Fruit fly (Drosophila melanogaster) whole organism, embryonic: ENCODE data around the gene Est-Q.
A peak's percentile ranks its signal among the peaks of the same experiment; 100 is the strongest.

Experiments
- Awh ChIP-seq: fragments of 200-800 bp; sonication (Bioruptor generic); IDR thresholded peaks from 2 replicates; pipeline ENCODE4, ENCODE4 v1.3.6; 2022; ENCODE audit warnings: missing biosample characterization, missing genetic modification characterization
- CG10431 ChIP-seq: fragments of 200-800 bp; sonication (Bioruptor generic); optimal IDR thresholded peaks from 3 replicates; lab custom pipeline; 2018; ENCODE audit warnings: missing biosample characterization, mild to moderate bottlenecking, missing genetic modification characterization
- CG11560 ChIP-seq: fragments of 200-800 bp; sonication (Bioruptor generic); IDR thresholded peaks from 3 replicates; pipeline ENCODE4 v1.3.6; 2022; ENCODE audit warnings: missing biosample characterization, missing genetic modification characterization
- CG12104 ChIP-seq: fragments of 200-800 bp; sonication (Bioruptor generic); optimal IDR thresholded peaks from 3 replicates; lab custom pipeline; 2016; ENCODE audit warnings: missing biosample characterization, missing genetic modification characterization
- CG12236 ChIP-seq: fragments of 200-800 bp; sonication (Bioruptor generic); optimal IDR thresholded peaks from 2 replicates; lab custom pipeline; 2016; ENCODE audit warnings: missing biosample characterization, missing genetic modification characterization
- CG1233 ChIP-seq: fragments of 200-800 bp; sonication (Bioruptor generic); optimal IDR thresholded peaks from 4 replicates; lab custom pipeline; 2018; ENCODE audit warnings: missing biosample characterization, mild to moderate bottlenecking, missing genetic modification characterization
- CG15011 ChIP-seq: fragments of 200-800 bp; sonication (Bioruptor generic); optimal IDR thresholded peaks from 3 replicates; lab custom pipeline; 2018; ENCODE audit warnings: missing biosample characterization, mild to moderate bottlenecking, missing genetic modification characterization
- CG1529 ChIP-seq: fragments of 200-800 bp; sonication (Bioruptor generic); optimal IDR thresholded peaks from 3 replicates; lab custom pipeline; 2018; ENCODE audit warnings: missing biosample characterization, missing genetic modification characterization
- CG15601 ChIP-seq: fragments of 200-800 bp; sonication (Bioruptor generic); optimal IDR thresholded peaks from 3 replicates; lab custom pipeline; 2019; ENCODE audit warnings: missing biosample characterization, mild to moderate bottlenecking, missing genetic modification characterization, moderate library complexity
- CG1602 ChIP-seq: fragments of 200-800 bp; sonication (Bioruptor generic); optimal IDR thresholded peaks from 3 replicates; lab custom pipeline; 2016; ENCODE audit warnings: missing biosample characterization, missing genetic modification characterization
- CG17568 ChIP-seq: fragments of 200-800 bp; sonication (Bioruptor generic); optimal IDR thresholded peaks from 2 replicates; lab custom pipeline; 2018; ENCODE audit warnings: missing biosample characterization, mild to moderate bottlenecking, missing genetic modification characterization, moderate library complexity
- CG17802 ChIP-seq: fragments of 200-800 bp; sonication (Bioruptor generic); optimal IDR thresholded peaks from 2 replicates; lab custom pipeline; 2018; ENCODE audit warnings: missing biosample characterization, mild to moderate bottlenecking, missing genetic modification characterization, moderate library complexity
- CG18262 ChIP-seq: fragments of 200-800 bp; optimal IDR thresholded peaks from 3 replicates; lab custom pipeline; 2019; ENCODE audit warnings: missing biosample characterization, mild to moderate bottlenecking, missing genetic modification characterization, moderate library complexity
- CG18476 ChIP-seq: fragments of 200-800 bp; sonication (Bioruptor generic); optimal IDR thresholded peaks from 2 replicates; lab custom pipeline; 2016; ENCODE audit warnings: missing biosample characterization, mild to moderate bottlenecking, missing genetic modification characterization
- CG18599 ChIP-seq: fragments of 200-800 bp; sonication (Bioruptor generic); optimal IDR thresholded peaks from 3 replicates; lab custom pipeline; 2017; ENCODE audit warnings: missing biosample characterization, missing genetic modification characterization, mild to moderate bottlenecking, moderate library complexity, missing genetic modification reagents
- CG2129 ChIP-seq: fragments of 200-800 bp; sonication (Bioruptor generic); IDR thresholded peaks from 2 replicates; pipeline ENCODE4 v1.3.6; 2022; ENCODE audit warnings: missing biosample characterization, missing genetic modification characterization; ENCODE audit not compliant: partially characterized antibody
- CG31388 ChIP-seq: fragments of 200-800 bp; sonication (Bioruptor generic); optimal IDR thresholded peaks from 2 replicates; lab custom pipeline; 2016; ENCODE audit warnings: missing biosample characterization, missing genetic modification characterization
- CG32532 ChIP-seq: fragments of 200-800 bp; sonication (Bioruptor generic); IDR thresholded peaks from 2 replicates; pipeline ENCODE4 v1.3.6; 2022; ENCODE audit warnings: missing biosample characterization, missing genetic modification characterization
- CG3407 ChIP-seq: fragments of 200-800 bp; sonication (Bioruptor generic); optimal IDR thresholded peaks from 2 replicates; lab custom pipeline; 2018; ENCODE audit warnings: missing biosample characterization, mild to moderate bottlenecking, missing genetic modification characterization
- CG3726 ChIP-seq: fragments of 200-800 bp; sonication (Bioruptor generic); IDR thresholded peaks from 3 replicates; pipeline ENCODE4, ENCODE4 v1.3.6; 2022; ENCODE audit warnings: missing biosample characterization, missing genetic modification characterization
- CG3995 ChIP-seq: fragments of 200-800 bp; sonication (Bioruptor generic); optimal IDR thresholded peaks from 3 replicates; lab custom pipeline; 2016; ENCODE audit warnings: missing biosample characterization, missing genetic modification characterization
- CG4707 ChIP-seq: fragments of 200-800 bp; sonication (Bioruptor generic); optimal IDR thresholded peaks from 2 replicates; lab custom pipeline; 2018; ENCODE audit warnings: missing biosample characterization, mild to moderate bottlenecking, missing genetic modification characterization, moderate library complexity
- CG4730 ChIP-seq: fragments of 200-800 bp; sonication (Bioruptor generic); IDR thresholded peaks from 2 replicates; pipeline ENCODE4 v1.3.6; 2022; ENCODE audit warnings: missing biosample characterization, missing genetic modification characterization
- CG5180 ChIP-seq: fragments of 200-800 bp; sonication (Bioruptor generic); optimal IDR thresholded peaks from 3 replicates; lab custom pipeline; 2017; ENCODE audit warnings: missing biosample characterization, missing genetic modification characterization, mild to moderate bottlenecking, moderate library complexity, missing genetic modification reagents
- CG6175 ChIP-seq: fragments of 200-800 bp; sonication (Bioruptor generic); IDR thresholded peaks from 3 replicates; pipeline ENCODE4 v1.3.6; 2022; ENCODE audit warnings: missing biosample characterization, missing genetic modification characterization
- CG6683 ChIP-seq: fragments of 200-800 bp; sonication (Bioruptor generic); optimal IDR thresholded peaks from 2 replicates; lab custom pipeline; 2017; ENCODE audit warnings: missing biosample characterization, mild to moderate bottlenecking, missing genetic modification characterization, missing genetic modification reagents
- CG6689 ChIP-seq: fragments of 200-800 bp; sonication (Bioruptor generic); IDR thresholded peaks from 2 replicates; pipeline ENCODE4 v1.3.6; 2022; ENCODE audit warnings: missing biosample characterization, missing genetic modification characterization
- CG6813 ChIP-seq: fragments of 200-800 bp; sonication (Bioruptor generic); optimal IDR thresholded peaks from 2 replicates; lab custom pipeline; 2017; ENCODE audit warnings: missing biosample characterization, missing genetic modification characterization, mild to moderate bottlenecking, moderate library complexity, missing genetic modification reagents
- CG8281 ChIP-seq: fragments of 200-800 bp; sonication (Bioruptor generic); optimal IDR thresholded peaks from 2 replicates; lab custom pipeline; 2018; ENCODE audit warnings: missing biosample characterization, mild to moderate bottlenecking, missing genetic modification characterization, moderate library complexity
- CG8388 ChIP-seq: fragments of 200-800 bp; sonication (Bioruptor generic); optimal IDR thresholded peaks from 2 replicates; lab custom pipeline; 2019; ENCODE audit warnings: missing biosample characterization, mild to moderate bottlenecking, missing genetic modification characterization, moderate library complexity
- CG9932 ChIP-seq: fragments of 200-800 bp; sonication (Bioruptor generic); IDR thresholded peaks from 2 replicates; pipeline ENCODE4 v1.3.6; 2022; ENCODE audit warnings: missing biosample characterization, missing genetic modification characterization
- CkIIα-i1 ChIP-seq: fragments of 200-800 bp; sonication (Bioruptor generic); IDR thresholded peaks from 2 replicates; pipeline ENCODE4 v1.3.6; 2022; ENCODE audit warnings: missing biosample characterization, missing genetic modification characterization
- Dfd ChIP-seq, 2 experiments: fragments of >200 bp; optimal IDR thresholded peaks; 2 replicates each; lab custom pipeline; 2017; ENCODE audit warnings: missing biosample characterization in 2 of 2, missing genetic modification characterization in 2 of 2
- E2f2 ChIP-seq: fragments of 200-800 bp; sonication (Bioruptor generic); IDR thresholded peaks from 2 replicates; pipeline ENCODE4 v1.3.6; 2022; ENCODE audit warnings: missing biosample characterization, missing genetic modification characterization
- Elba2 ChIP-seq: fragments of 200-800 bp; sonication (Bioruptor generic); optimal IDR thresholded peaks from 3 replicates; lab custom pipeline; 2016; ENCODE audit warnings: missing biosample characterization, missing genetic modification characterization
- Ets65A ChIP-seq: fragments of 200-800 bp; sonication (Bioruptor generic); peaks from one replicate; lab custom pipeline; 2016; ENCODE audit warnings: missing biosample characterization, missing genetic modification characterization
- Gug ChIP-seq: fragments of 200-800 bp; sonication (Bioruptor generic); IDR thresholded peaks from 4 replicates; pipeline ENCODE4 v1.3.6; 2022; ENCODE audit warnings: missing biosample characterization, missing genetic modification characterization
- Hr3 ChIP-seq: fragments of 200-800 bp; sonication (Bioruptor generic); optimal IDR thresholded peaks from 3 replicates; lab custom pipeline; 2016; ENCODE audit warnings: missing biosample characterization, missing genetic modification characterization
- PHDP ChIP-seq: fragments of 200-800 bp; sonication (Bioruptor generic); optimal IDR thresholded peaks from 3 replicates; lab custom pipeline; 2018; ENCODE audit warnings: missing biosample characterization, mild to moderate bottlenecking, missing genetic modification characterization, moderate library complexity
- Ravus ChIP-seq: fragments of 200-800 bp; sonication (Bioruptor generic); IDR thresholded peaks from 2 replicates; pipeline ENCODE4 v1.3.6; 2022; ENCODE audit warnings: missing biosample characterization, missing genetic modification characterization
- cato ChIP-seq: fragments of 200-800 bp; sonication (Bioruptor generic); optimal IDR thresholded peaks from 2 replicates; lab custom pipeline; 2016; ENCODE audit warnings: missing biosample characterization, missing genetic modification characterization, borderline replicate concordance
- eyg ChIP-seq: fragments of 200-800 bp; sonication (Bioruptor generic); optimal IDR thresholded peaks from 3 replicates; lab custom pipeline; 2016; ENCODE audit warnings: missing biosample characterization, missing genetic modification characterization
- gfzf ChIP-seq: fragments of 200-800 bp; sonication (Bioruptor generic); optimal IDR thresholded peaks from 2 replicates; lab custom pipeline; 2016; ENCODE audit warnings: missing biosample characterization, mild to moderate bottlenecking, missing genetic modification characterization, moderate library complexity
- gt ChIP-seq: fragments of 200-800 bp; sonication (Bioruptor generic); IDR thresholded peaks from 2 replicates; pipeline ENCODE4 v1.3.6; 2022; ENCODE audit warnings: missing biosample characterization, missing genetic modification characterization
- kay ChIP-seq: fragments of 200-800 bp; sonication (Bioruptor generic); optimal IDR thresholded peaks from 2 replicates; lab custom pipeline; 2016; ENCODE audit warnings: missing biosample characterization, missing genetic modification characterization
- knrl ChIP-seq: fragments of 200-800 bp; sonication (Bioruptor generic); IDR thresholded peaks from 3 replicates; pipeline ENCODE4 v1.3.6; 2022; ENCODE audit warnings: missing biosample characterization, missing genetic modification characterization; ENCODE audit not compliant: partially characterized antibody
- lilli ChIP-seq: fragments of 200-800 bp; sonication (Bioruptor generic); optimal IDR thresholded peaks from 3 replicates; lab custom pipeline; 2016; ENCODE audit warnings: missing biosample characterization, missing genetic modification characterization
- onecut ChIP-seq: fragments of 200-800 bp; sonication (Bioruptor generic); IDR thresholded peaks from 2 replicates; pipeline ENCODE4 v1.3.6; 2022; ENCODE audit warnings: missing biosample characterization, missing genetic modification characterization
- org-1 ChIP-seq: fragments of 200-800 bp; sonication (Bioruptor generic); optimal IDR thresholded peaks from 2 replicates; lab custom pipeline; 2017; ENCODE audit warnings: missing biosample characterization, missing genetic modification characterization
- so ChIP-seq: fragments of 200-800 bp; sonication (Bioruptor generic); IDR thresholded peaks from 3 replicates; pipeline ENCODE4 v1.3.6; 2022; ENCODE audit warnings: missing biosample characterization, missing genetic modification characterization
- z ChIP-seq: fragments of 200-800 bp; sonication (Bioruptor generic); IDR thresholded peaks from 3 replicates; pipeline ENCODE4 v1.3.6; 2022; ENCODE audit warnings: missing biosample characterization, missing genetic modification characterization

Gene Est-Q

DNA sequence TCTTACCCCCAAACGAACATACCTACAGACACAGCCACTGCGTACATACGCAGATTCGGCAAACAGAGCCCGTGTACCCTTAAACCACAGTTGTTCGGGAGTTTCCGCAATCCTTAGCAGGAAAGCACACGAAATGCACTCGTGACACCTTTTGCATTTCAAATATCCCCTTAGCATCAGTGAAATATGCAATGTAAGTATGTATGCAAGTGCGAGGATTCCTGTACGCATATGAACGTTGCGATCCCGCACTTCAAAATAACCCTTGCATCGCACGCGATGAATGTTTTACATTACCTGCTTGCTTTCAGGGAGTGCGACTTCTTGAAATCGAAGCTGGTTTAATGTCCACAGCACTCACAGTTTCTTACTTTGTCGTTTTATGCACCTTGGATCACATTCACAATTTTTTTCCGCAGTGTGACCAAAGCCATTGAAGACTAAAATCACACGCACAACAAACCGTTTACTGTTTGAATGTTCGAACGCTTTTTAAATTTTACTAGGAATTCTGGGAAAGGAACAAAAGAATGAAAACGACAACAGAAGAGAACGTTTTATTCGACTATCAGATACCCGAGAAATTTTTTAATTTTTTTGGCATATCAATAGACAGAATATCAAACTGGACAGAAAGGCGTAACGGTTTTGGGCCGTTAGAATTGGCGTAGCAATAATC, 32.2 kb downstream of the Est-Q start, which contains the start of gene Mkrn1 (continued):
- no peak for TF ChIP-seq CG18262
- no peak for TF ChIP-seq eyg (GFP tag; lab: Kevin White, UChicago)
- TF ChIP-seq CG1529 (GFP tag; lab: Kevin White, UChicago), result no peak
- no peak for TF ChIP-seq CG2129 (GFP tag; lab: Robert Waterston, UW)
- TF ChIP-seq CG3726 (GFP tag; lab: Robert Waterston, UW), result no peak
- TF ChIP-seq cato (GFP tag; lab: Kevin White, UChicago), result no peak
- TF ChIP-seq kay (GFP tag; lab: Kevin White, UChicago), result no peak
- TF ChIP-seq PHDP, result no peak
- TF ChIP-seq CG3407 (GFP tag; lab: Kevin White, UChicago), result no peak
- TF ChIP-seq lilli, result no peak
- no peak for TF ChIP-seq CG15601 (tag; lab: Kevin White, UChicago)
- no peak for TF ChIP-seq CG12104 (GFP tag; lab: Kevin White, UChicago)
- no peak for TF ChIP-seq org-1 (GFP tag; lab: Kevin White, UChicago)
- TF ChIP-seq CG8388 (GFP tag; lab: Kevin White, UChicago), result no peak
- no peak for TF ChIP-seq Awh
- TF ChIP-seq Elba2 (GFP tag; lab: Kevin White, UChicago), result no peak
- no peak for TF ChIP-seq z
- TF ChIP-seq CG10431, result peak; percentile 2
- no peak for TF ChIP-seq CG4707 (GFP tag; lab: Kevin White, UChicago)
- TF ChIP-seq CG3995 (GFP tag; lab: Kevin White, UChicago), result peak; percentile 43
- no peak for TF ChIP-seq CG6175 (GFP tag; lab: Robert Waterston, UW)
- TF ChIP-seq CG4730, result no peak
- no peak for TF ChIP-seq CG15011
- no peak for TF ChIP-seq Hr3 (GFP tag; lab: Kevin White, UChicago)
- TF ChIP-seq CG18599, result no peak
- TF ChIP-seq Gug (GFP tag; lab: Robert Waterston, UW), result no peak
- TF ChIP-seq CG18476 (GFP tag; lab: Kevin White, UChicago), result no peak
- peak; percentile 58; the same call in 2 of the 3 replicates for TF ChIP-seq knrl
- TF ChIP-seq CG1602 (GFP tag; lab: Kevin White, UChicago), result no peak
- TF ChIP-seq onecut, result no peak
- no peak for TF ChIP-seq Ravus (GFP tag; lab: Robert Waterston, UW)
- TF ChIP-seq Dfd (GFP tag; optimal IDR thresholded peaks at IDR 0.05; lab: Kevin White, UChicago), result no peak
- TF ChIP-seq gfzf, result peak; percentile 91
- no peak for TF ChIP-seq so (GFP tag; lab: Robert Waterston, UW)
- no peak for TF ChIP-seq CG1233 (GFP tag; lab: Kevin White, UChicago)
- no peak for TF ChIP-seq CG11560
- TF ChIP-seq CG31388 (GFP tag; lab: Kevin White, UChicago), result no peak
- TF ChIP-seq CG6813, result no peak
- peak; percentile 34 for TF ChIP-seq Ets65A
- no peak for TF ChIP-seq CkIIα-i1 (GFP tag; lab: Robert Waterston, UW)
- TF ChIP-seq CG32532 (GFP tag; lab: Robert Waterston, UW), result no peak
- no peak for TF ChIP-seq CG5180 (GFP tag; lab: Kevin White, UChicago)
- TF ChIP-seq CG6683 (GFP tag; lab: Kevin White, UChicago), result no peak
- TF ChIP-seq CG8281 (tag; lab: Kevin White, UChicago), result no peak
- TF ChIP-seq CG12236, result no peak
- TF ChIP-seq CG9932 (GFP tag; lab: Robert Waterston, UW), result no peak
- TF ChIP-seq E2f2, result peak; percentile 44
- no peak for TF ChIP-seq CG6689 (GFP tag; lab: Robert Waterston, UW)
- TF ChIP-seq CG17802 (tag; lab: Kevin White, UChicago), result no peak
- TF ChIP-seq gt (GFP tag; lab: Robert Waterston, UW), result no peak
- no peak for TF ChIP-seq CG17568 (GFP tag; lab: Kevin White, UChicago)
